Worm (Caenorhabditis elegans) whole organism, L2 larva: Measurements from ENCODE around the gene F44E7.7.

Source experiments
- fos-1 ChIP-seq: fragments of 150-350 bp; optimal IDR thresholded peaks from 2 replicates; lab custom pipeline; 2014; ENCODE audit warnings: missing biosample characterization, missing genetic modification characterization
- nhr-12 ChIP-seq: fragments of 150-350 bp; optimal IDR thresholded peaks from 2 replicates; lab custom pipeline; 2014; ENCODE audit warnings: missing biosample characterization, missing genetic modification characterization
- ztf-11 ChIP-seq: sonication (generic microtip); optimal IDR thresholded peaks from 2 replicates; lab custom pipeline; 2017; ENCODE audit warnings: missing biosample characterization, missing genetic modification characterization

- TF ChIP-seq nhr-12 (tag; lab: Kevin White, UChicago) (no peak), ztf-11 (tag; lab: Kevin White, UChicago) (no peak), fos-1 (no peak)
Measured at ce11 chrV:5785372-5785771, at the start of gene F44E7.7.
